Worm (Caenorhabditis elegans) whole organism, L4 larva: ENCODE data around the gene Y66D12A.21.
A peak's percentile ranks its signal among the peaks of the same experiment; 100 is the strongest.

Experiments used
- R02D3.7 ChIP-seq: fragments of 150-350 bp; sonication (generic microtip); optimal IDR thresholded peaks from 3 replicates; lab custom pipeline; 2014; ENCODE audit warnings: missing biosample characterization, missing genetic modification characterization
- ces-1 ChIP-seq: fragments of 150-350 bp; sonication (generic microtip); optimal IDR thresholded peaks from 4 replicates; lab custom pipeline; 2014; ENCODE audit warnings: missing biosample characterization, missing genetic modification reagents, missing genetic modification characterization
- dve-1 ChIP-seq: sonication (generic microtip); optimal IDR thresholded peaks from 2 replicates; lab custom pipeline; 2017; ENCODE audit warnings: antibody characterized with exemption, mild to moderate bottlenecking, missing genetic modification characterization, missing compliant biosample characterization; ENCODE audit not compliant: insufficient read depth
- egl-27 ChIP-seq: sonication (generic microtip); optimal IDR thresholded peaks from 3 replicates; lab custom pipeline; 2017; ENCODE audit warnings: missing biosample characterization, missing genetic modification reagents, missing genetic modification characterization
- hlh-11 ChIP-seq: fragments of 200-800 bp; sonication (Bioruptor generic); optimal IDR thresholded peaks from 2 replicates; lab custom pipeline; 2018; ENCODE audit warnings: mild to moderate bottlenecking, missing genetic modification characterization, missing compliant biosample characterization
- nhr-28 ChIP-seq: fragments of 150-350 bp; optimal IDR thresholded peaks from 2 replicates; lab custom pipeline; 2014; ENCODE audit warnings: missing biosample characterization, missing genetic modification characterization
- nhr-77 ChIP-seq: fragments of 150-350 bp; optimal IDR thresholded peaks from 2 replicates; lab custom pipeline; 2014; ENCODE audit warnings: missing biosample characterization, missing genetic modification characterization
- set-16 ChIP-seq: fragments of 200-800 bp; sonication (Bioruptor generic); IDR thresholded peaks from 2 replicates; pipeline ENCODE4 v1.3.6; 2022; ENCODE audit warnings: missing genetic modification reagents, missing genetic modification characterization, missing compliant biosample characterization
- skn-1 ChIP-seq: fragments of 150-350 bp; optimal IDR thresholded peaks from 2 replicates; lab custom pipeline; 2014; ENCODE audit warnings: missing biosample characterization, missing genetic modification characterization
- snpc-1.2 ChIP-seq: fragments of 200-800 bp; sonication (Bioruptor generic); IDR thresholded peaks from 2 replicates; pipeline ENCODE4 v1.3.6; 2022; ENCODE audit warnings: missing genetic modification reagents, missing genetic modification characterization, missing compliant biosample characterization
- unc-39 ChIP-seq: sonication (generic microtip); optimal IDR thresholded peaks from 2 replicates; lab custom pipeline; 2017; ENCODE audit warnings: missing biosample characterization, missing genetic modification characterization
- ztf-11 ChIP-seq: fragments of 150-350 bp; optimal IDR thresholded peaks from 2 replicates; lab custom pipeline; 2014; ENCODE audit warnings: missing biosample characterization, missing genetic modification characterization

- TF ChIP-seq unc-39 (tag; lab: Kevin White, UChicago), result no peak
- TF ChIP-seq R02D3.7 (tag; lab: Kevin White, UChicago), result no peak
- peak; percentile 90 for TF ChIP-seq set-16
- no peak for TF ChIP-seq ztf-11 (tag; lab: Kevin White, UChicago)
- TF ChIP-seq nhr-77, result no peak
- no peak for TF ChIP-seq skn-1
- TF ChIP-seq ces-1, result no peak
- no peak for TF ChIP-seq nhr-28 (tag; lab: Kevin White, UChicago)
- no peak for TF ChIP-seq egl-27
- TF ChIP-seq dve-1 (tag; lab: Kevin White, UChicago), result no peak
- TF ChIP-seq hlh-11 (tag; lab: Kevin White, UChicago), result no peak
- no peak for TF ChIP-seq snpc-1.2 (GFP tag; lab: Robert Waterston, UW)
Observed at ce11 chrIII:11477307-11477706, 27.8 kb downstream of the Y66D12A.21 start.
